Fruit fly (Drosophila melanogaster) whole organism, embryonic: ENCODE measurements around the gene CG14636.

Experiments used
- Bgb ChIP-seq: fragments of 200-800 bp; sonication (Bioruptor generic); IDR thresholded peaks from 2 replicates; pipeline ENCODE4 v1.3.6; 2022; ENCODE audit warnings: missing biosample characterization, missing genetic modification characterization; ENCODE audit not compliant: partially characterized antibody
- CG1024 ChIP-seq: fragments of 200-800 bp; sonication (Bioruptor generic); IDR thresholded peaks from 2 replicates; pipeline ENCODE4 v1.3.6; 2022; ENCODE audit warnings: missing biosample characterization, missing genetic modification characterization
- CG10543 ChIP-seq: fragments of 200-800 bp; sonication (Bioruptor generic); optimal IDR thresholded peaks from 3 replicates; lab custom pipeline; 2017; ENCODE audit warnings: missing biosample characterization, mild to moderate bottlenecking, missing genetic modification characterization, moderate library complexity
- CG10565 ChIP-seq: fragments of 200-800 bp; sonication (Bioruptor generic); optimal IDR thresholded peaks from 3 replicates; lab custom pipeline; 2016; ENCODE audit warnings: missing biosample characterization, mild to moderate bottlenecking, missing genetic modification characterization
- CG12071 ChIP-seq: fragments of 200-800 bp; sonication (Bioruptor generic); optimal IDR thresholded peaks from 3 replicates; lab custom pipeline; 2018; ENCODE audit warnings: missing biosample characterization, mild to moderate bottlenecking, missing genetic modification characterization
- CG12769 ChIP-seq: fragments of 200-800 bp; sonication (Bioruptor generic); optimal IDR thresholded peaks from 2 replicates; lab custom pipeline; 2019; ENCODE audit warnings: missing biosample characterization, mild to moderate bottlenecking, missing genetic modification characterization, moderate library complexity
- CG14050 ChIP-seq: fragments of 200-800 bp; sonication (Bioruptor generic); IDR thresholded peaks from 3 replicates; pipeline ENCODE4 v1.3.6; 2022; ENCODE audit warnings: missing biosample characterization, missing genetic modification characterization
- CG14965 ChIP-seq: fragments of 200-800 bp; sonication (Bioruptor generic); optimal IDR thresholded peaks from 2 replicates; lab custom pipeline; 2016; ENCODE audit warnings: missing biosample characterization, missing genetic modification characterization, borderline replicate concordance
- CG1647 ChIP-seq: fragments of 200-800 bp; sonication (Bioruptor generic); optimal IDR thresholded peaks from 3 replicates; lab custom pipeline; 2016; ENCODE audit warnings: missing biosample characterization, missing genetic modification characterization
- CG16815 ChIP-seq: fragments of 200-800 bp; sonication (Bioruptor generic); optimal IDR thresholded peaks from 3 replicates; lab custom pipeline; 2017; ENCODE audit warnings: missing biosample characterization, mild to moderate bottlenecking, missing genetic modification characterization
- CG18476 ChIP-seq: fragments of 200-800 bp; sonication (Bioruptor generic); optimal IDR thresholded peaks from 2 replicates; lab custom pipeline; 2016; ENCODE audit warnings: missing biosample characterization, mild to moderate bottlenecking, missing genetic modification characterization
- CG2120 ChIP-seq: fragments of 200-800 bp; sonication (Bioruptor generic); optimal IDR thresholded peaks from 3 replicates; lab custom pipeline; 2016; ENCODE audit warnings: missing biosample characterization, missing genetic modification characterization
- CG2199 ChIP-seq: fragments of 200-800 bp; sonication (Bioruptor generic); IDR thresholded peaks from 3 replicates; pipeline ENCODE4 v1.3.6; 2022; ENCODE audit warnings: missing biosample characterization, missing genetic modification characterization
- CG2202 ChIP-seq: fragments of 200-800 bp; sonication (Bioruptor generic); optimal IDR thresholded peaks from 2 replicates; lab custom pipeline; 2018; ENCODE audit warnings: missing biosample characterization, mild to moderate bottlenecking, missing genetic modification characterization
- CG4360 ChIP-seq: fragments of 200-800 bp; sonication (Bioruptor generic); IDR thresholded peaks from 2 replicates; pipeline ENCODE4 v1.3.6; 2022; ENCODE audit warnings: missing biosample characterization, missing genetic modification characterization
- CG4424 ChIP-seq: fragments of 200-800 bp; sonication (Bioruptor generic); optimal IDR thresholded peaks from 3 replicates; lab custom pipeline; 2016; ENCODE audit warnings: missing biosample characterization, missing genetic modification characterization
- CG6683 ChIP-seq: fragments of 200-800 bp; sonication (Bioruptor generic); optimal IDR thresholded peaks from 2 replicates; lab custom pipeline; 2017; ENCODE audit warnings: missing biosample characterization, mild to moderate bottlenecking, missing genetic modification characterization, missing genetic modification reagents
- CG6791 ChIP-seq: fragments of 200-800 bp; sonication (Bioruptor generic); IDR thresholded peaks from 3 replicates; pipeline ENCODE4 v1.3.6; 2022; ENCODE audit warnings: missing biosample characterization, missing genetic modification characterization; ENCODE audit not compliant: partially characterized antibody
- CG8290 ChIP-seq, 3 experiments: fragments of 200-800 bp; sonication (Bioruptor generic); optimal IDR thresholded peaks; 2 replicates each; lab custom pipeline; 2016 to 2019; ENCODE audit warnings: missing biosample characterization in 3 of 3, missing genetic modification characterization in 3 of 3, mild to moderate bottlenecking in 2 of 3, moderate library complexity in 1 of 3
- CG9817 ChIP-seq: fragments of 200-800 bp; sonication (Bioruptor generic); optimal IDR thresholded peaks from 2 replicates; lab custom pipeline; 2018; ENCODE audit warnings: missing biosample characterization, mild to moderate bottlenecking, missing genetic modification characterization, moderate library complexity
- CTCF ChIP-seq: fragments of 200-800 bp; sonication (Bioruptor generic); optimal IDR thresholded peaks from 2 replicates; lab custom pipeline; 2017; ENCODE audit warnings: missing biosample characterization, mild to moderate bottlenecking, missing genetic modification characterization, moderate library complexity
- CkIIα-i1 ChIP-seq: fragments of 200-800 bp; sonication (Bioruptor generic); IDR thresholded peaks from 2 replicates; pipeline ENCODE4 v1.3.6; 2022; ENCODE audit warnings: missing biosample characterization, missing genetic modification characterization
- Drgx ChIP-seq: fragments of 200-800 bp; sonication (Bioruptor generic); IDR thresholded peaks from 2 replicates; pipeline ENCODE4 v1.3.6; 2022; ENCODE audit warnings: missing biosample characterization, missing genetic modification characterization
- ERR ChIP-seq: fragments of 200-800 bp; sonication (Bioruptor generic); optimal IDR thresholded peaks from 2 replicates; lab custom pipeline; 2016; ENCODE audit warnings: missing biosample characterization, missing genetic modification characterization
- Eip74EF ChIP-seq, 2 experiments: fragments of 200-800 bp in 1 of 2; fragments of >200 bp in 1 of 2; sonication (Bioruptor generic) in 1 of 2; optimal IDR thresholded peaks; 2 replicates each; lab custom pipeline; 2017 to 2019; ENCODE audit warnings: missing biosample characterization in 2 of 2, missing genetic modification characterization in 2 of 2, mild to moderate bottlenecking in 1 of 2, moderate library complexity in 1 of 2
- Med ChIP-seq: fragments of 200-800 bp; sonication (Bioruptor generic); peaks from one replicate; lab custom pipeline; 2016; ENCODE audit warnings: missing biosample characterization, missing genetic modification characterization, mild to moderate bottlenecking, inconsistent platforms, moderate library complexity
- Pdp1 ChIP-seq, 2 experiments: fragments of 200-800 bp; sonication (Bioruptor generic); optimal IDR thresholded peaks; 3 replicates each; lab custom pipeline; 2016; ENCODE audit warnings: missing biosample characterization in 2 of 2, missing genetic modification characterization in 2 of 2, mild to moderate bottlenecking in 1 of 2, moderate library complexity in 1 of 2
- amos ChIP-seq: fragments of 200-800 bp; sonication (Bioruptor generic); IDR thresholded peaks from 2 replicates; pipeline ENCODE4 v1.3.6; 2022; ENCODE audit warnings: missing biosample characterization, missing genetic modification characterization; ENCODE audit not compliant: partially characterized antibody
- crc ChIP-seq: fragments of 200-800 bp; sonication (Bioruptor generic); optimal IDR thresholded peaks from 2 replicates; lab custom pipeline; 2016; ENCODE audit warnings: missing biosample characterization, missing genetic modification characterization
- da ChIP-seq: fragments of 200-800 bp; sonication (Bioruptor generic); optimal IDR thresholded peaks from 2 replicates; lab custom pipeline; 2016; ENCODE audit warnings: missing biosample characterization, missing genetic modification characterization
- fru ChIP-seq: fragments of >200 bp; optimal IDR thresholded peaks from 2 replicates; lab custom pipeline; 2017
- grn ChIP-seq: fragments of 200-800 bp; sonication (Bioruptor generic); optimal IDR thresholded peaks from 3 replicates; lab custom pipeline; 2017; ENCODE audit warnings: missing biosample characterization, missing genetic modification characterization
- hb ChIP-seq: fragments of 200-800 bp; sonication (Bioruptor generic); IDR thresholded peaks from 3 replicates; pipeline ENCODE4 v1.3.6; 2022; ENCODE audit warnings: missing biosample characterization, missing genetic modification characterization; ENCODE audit not compliant: partially characterized antibody
- kni ChIP-seq: fragments of 200-800 bp; sonication (Bioruptor generic); optimal IDR thresholded peaks from 3 replicates; lab custom pipeline; 2017; ENCODE audit warnings: mild to moderate bottlenecking, missing biosample characterization, missing genetic modification reagents, missing genetic modification characterization
- lab ChIP-seq: fragments of 200-800 bp; sonication (Bioruptor generic); optimal IDR thresholded peaks from 3 replicates; lab custom pipeline; 2017; ENCODE audit warnings: missing biosample characterization, missing genetic modification characterization, mild to moderate bottlenecking, moderate library complexity, missing genetic modification reagents
- lov ChIP-seq, 2 experiments: fragments of 200-800 bp in 1 of 2; fragments of >200 bp in 1 of 2; sonication (Bioruptor generic) in 1 of 2; IDR thresholded peaks in 1 of 2; optimal IDR thresholded peaks in 1 of 2; 2 replicates in 1 of 2; 3 replicates in 1 of 2; pipeline versions ENCODE4 v1.3.6 to Lab custom; 2017 to 2022; ENCODE audit warnings: missing biosample characterization in 1 of 2, missing genetic modification characterization in 1 of 2
- mam ChIP-seq: fragments of 200-800 bp; sonication (Bioruptor generic); optimal IDR thresholded peaks from 3 replicates; lab custom pipeline; 2016; ENCODE audit warnings: missing biosample characterization, missing genetic modification characterization
- mld ChIP-seq: fragments of 200-800 bp; sonication (Bioruptor generic); IDR thresholded peaks from 3 replicates; pipeline ENCODE4 v1.3.6; 2022; ENCODE audit warnings: missing biosample characterization, missing genetic modification characterization; ENCODE audit not compliant: partially characterized antibody
- pros ChIP-seq: fragments of 200-800 bp; sonication (Bioruptor generic); optimal IDR thresholded peaks from 3 replicates; lab custom pipeline; 2019; ENCODE audit warnings: missing biosample characterization, mild to moderate bottlenecking, missing genetic modification characterization, moderate library complexity
- sc ChIP-seq, 3 experiments: fragments of >200 bp in 2 of 3; fragments of 200-800 bp in 1 of 3; sonication (Bioruptor generic) in 1 of 3; optimal IDR thresholded peaks; 2 replicates in 2 of 3; 3 replicates in 1 of 3; lab custom pipeline; 2017; ENCODE audit warnings: mild to moderate bottlenecking in 1 of 3, missing biosample characterization in 1 of 3, missing genetic modification characterization in 1 of 3, missing genetic modification reagents in 1 of 3
- sd ChIP-seq: fragments of 200-800 bp; sonication (Bioruptor generic); optimal IDR thresholded peaks from 3 replicates; lab custom pipeline; 2018; ENCODE audit warnings: missing biosample characterization, mild to moderate bottlenecking, missing genetic modification characterization, moderate library complexity
- sug ChIP-seq: fragments of 200-800 bp; optimal IDR thresholded peaks from 2 replicates; lab custom pipeline; 2019; ENCODE audit warnings: missing biosample characterization, mild to moderate bottlenecking, missing genetic modification characterization, moderate library complexity
- tna ChIP-seq: fragments of 200-800 bp; sonication (Bioruptor generic); IDR thresholded peaks from 2 replicates; pipeline ENCODE4 v1.3.6; 2022; ENCODE audit warnings: missing biosample characterization, missing genetic modification characterization; ENCODE audit not compliant: partially characterized antibody
- toy ChIP-seq: fragments of 200-800 bp; sonication (Bioruptor generic); IDR thresholded peaks from 2 replicates; pipeline ENCODE4 v1.3.6; 2022; ENCODE audit warnings: missing biosample characterization, missing genetic modification characterization

CG14636 gene

DNA sequence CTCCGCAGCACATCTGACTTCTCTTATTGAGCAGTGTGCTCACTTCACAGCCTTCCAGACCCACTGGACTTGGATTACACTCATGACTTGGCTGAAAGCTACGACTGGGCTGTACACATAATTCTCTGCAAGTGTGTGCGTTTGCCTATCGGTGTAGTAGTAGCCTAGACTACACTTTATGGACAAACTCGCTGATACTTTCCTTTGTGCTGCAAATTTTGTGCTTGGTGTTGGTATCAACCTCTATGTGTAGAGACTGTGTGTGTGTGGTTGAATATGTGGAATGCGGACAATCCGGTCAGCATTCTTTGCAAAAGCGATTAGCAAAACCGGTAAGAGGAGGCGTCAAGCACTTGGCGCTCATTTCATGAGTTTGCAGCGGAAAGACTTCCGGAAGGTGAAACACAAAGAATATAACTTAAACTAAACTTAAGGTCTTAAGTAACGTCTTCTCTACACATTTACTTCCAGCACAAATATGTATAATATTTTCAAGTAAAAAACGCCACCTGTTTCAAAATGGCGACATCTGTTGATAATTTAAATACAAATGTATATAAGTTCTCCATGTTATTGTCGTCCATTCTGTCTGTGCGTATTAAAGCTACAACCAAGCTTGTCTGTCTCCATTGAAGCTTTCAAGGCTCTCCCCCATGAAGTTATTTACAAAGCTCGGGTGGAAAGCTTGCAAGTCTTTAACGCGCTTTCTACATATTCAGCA, 28.1 kb downstream of the CG14636 start (continued):
- TF ChIP-seq sug (tag; lab: Kevin White, UChicago) (peak; percentile 83), lab (peak; percentile 10), CG14050 (no peak), CG16815 (GFP tag; lab: Kevin White, UChicago) (no peak), da (GFP tag; lab: Kevin White, UChicago) (no peak), Eip74EF (GFP tag; optimal IDR thresholded peaks at IDR 0.05; lab: Kevin White, UChicago) (peak in 1 of 2 experiments; percentile 82), CkIIα-i1 (GFP tag; lab: Robert Waterston, UW) (no peak), sd (peak; percentile 100), CG12071 (GFP tag; lab: Kevin White, UChicago) (no peak), toy (GFP tag; lab: Robert Waterston, UW) (no peak), CG10565 (GFP tag; lab: Kevin White, UChicago) (no peak), CG1647 (GFP tag; lab: Kevin White, UChicago) (no peak), Bgb (GFP tag; lab: Robert Waterston, UW) (peak; percentile 49), CG2202 (tag; lab: Kevin White, UChicago) (no peak), CG6683 (GFP tag; lab: Kevin White, UChicago) (no peak), lov (optimal IDR thresholded peaks at IDR 0.05; lab: Kevin White, UChicago) (no peak), lov (GFP tag; IDR thresholded peaks at IDR 0.05; lab: Robert Waterston, UW) (no peak), amos (GFP tag; lab: Robert Waterston, UW) (peak; percentile 33), Drgx (GFP tag; lab: Robert Waterston, UW) (no peak), CG9817 (tag; lab: Kevin White, UChicago) (no peak), ERR (GFP tag; lab: Kevin White, UChicago) (no peak), CG10543 (GFP tag; lab: Kevin White, UChicago) (peak; percentile 61), Med (GFP tag; lab: Kevin White, UChicago) (peak; percentile 27), CTCF (peak; percentile 92), hb (no peak), CG6791 (GFP tag; lab: Robert Waterston, UW) (no peak), tna (GFP tag; lab: Robert Waterston, UW) (peak; percentile 17; the same call in 1 of the 2 replicates), CG4360 (GFP tag; lab: Robert Waterston, UW) (no peak), CG8290 (GFP tag; optimal IDR thresholded peaks at IDR 0.05; lab: Kevin White, UChicago) (no peak), CG8290 (tag; optimal IDR thresholded peaks at IDR 0.05; lab: Kevin White, UChicago) (peak in 1 of 2 experiments; percentile 43), pros (GFP tag; lab: Kevin White, UChicago) (peak; percentile 79), CG2120 (GFP tag; lab: Kevin White, UChicago) (no peak)

DNA sequence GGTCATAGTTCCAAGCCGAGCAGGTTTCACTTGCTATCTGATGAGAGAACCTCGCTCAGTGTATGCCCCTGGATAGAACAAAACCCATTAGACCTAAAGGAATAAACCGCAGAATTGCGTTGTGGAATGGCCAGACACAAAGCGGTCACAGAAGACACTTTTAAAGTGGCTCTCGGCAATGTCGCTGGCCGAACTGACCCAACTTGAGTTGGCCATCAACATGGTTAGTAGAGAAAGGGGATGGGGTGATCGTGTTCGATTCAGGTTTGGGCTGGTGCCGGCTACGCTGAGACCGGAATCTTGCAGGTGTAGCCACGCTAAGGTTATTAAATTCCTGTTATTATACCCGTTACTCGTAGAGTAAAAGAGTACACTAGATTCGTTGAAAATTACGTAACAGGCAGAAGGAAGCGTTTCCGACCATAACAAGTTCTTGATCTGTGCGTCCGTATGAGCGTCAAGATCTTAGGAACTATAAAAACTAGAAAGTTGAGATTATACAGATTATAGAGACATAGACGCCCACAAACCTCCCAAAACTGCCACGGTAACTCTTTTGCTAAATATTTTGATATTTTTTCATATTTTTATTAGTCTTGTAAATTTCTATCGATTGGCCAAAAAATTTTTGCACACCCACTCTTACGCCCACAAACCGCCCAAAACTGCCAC, 34.4 kb downstream of the CG14636 start:
- TF ChIP-seq fru (lab: Kevin White, UChicago) (no peak), CG2199 (GFP tag; lab: Robert Waterston, UW) (peak; percentile 50; the same call in 1 of the 3 replicates), kni (GFP tag; lab: Kevin White, UChicago) (peak; percentile 42), crc (GFP tag; lab: Kevin White, UChicago) (no peak), CG4424 (GFP tag; lab: Kevin White, UChicago) (no peak), sd (peak; percentile 54), grn (GFP tag; lab: Kevin White, UChicago) (no peak), mam (no peak), CG18476 (GFP tag; lab: Kevin White, UChicago) (no peak), Med (GFP tag; lab: Kevin White, UChicago) (peak; percentile 50), Pdp1 (GFP tag; optimal IDR thresholded peaks at IDR 0.05; lab: Kevin White, UChicago) (peak in 1 of 2 experiments; percentile 56), CG14965 (GFP tag; lab: Kevin White, UChicago) (no peak), mld (0 out of 3 replicates have a peak, but pooled peaks have one; percentile 47), CG1024 (GFP tag; lab: Robert Waterston, UW) (no peak), CG12769 (tag; lab: Kevin White, UChicago) (peak; percentile 80), tna (GFP tag; lab: Robert Waterston, UW) (no peak), sc (optimal IDR thresholded peaks at IDR 0.05; lab: Kevin White, UChicago) (no peak), sc (GFP tag; optimal IDR thresholded peaks at IDR 0.05; lab: Kevin White, UChicago) (no peak)
